Fruit fly (Drosophila melanogaster) whole organism, embryonic: Measurements from ENCODE around the gene CG10651.

ENCODE experiments used
- ATbp ChIP-seq: fragments of 200-800 bp; sonication (Bioruptor generic); optimal IDR thresholded peaks from 2 replicates; lab custom pipeline; 2017; ENCODE audit warnings: missing biosample characterization, mild to moderate bottlenecking, missing genetic modification characterization, missing genetic modification reagents
- CG10274 ChIP-seq: fragments of 200-800 bp; sonication (Bioruptor generic); optimal IDR thresholded peaks from 3 replicates; lab custom pipeline; 2017; ENCODE audit warnings: missing biosample characterization, mild to moderate bottlenecking, missing genetic modification characterization
- CG10366 ChIP-seq: fragments of 200-800 bp; sonication (Bioruptor generic); IDR thresholded peaks from 2 replicates; pipeline ENCODE4 v1.3.6; 2022; ENCODE audit warnings: missing biosample characterization, missing genetic modification characterization
- CG10654 ChIP-seq: fragments of 200-800 bp; sonication (Bioruptor generic); optimal IDR thresholded peaks from 2 replicates; lab custom pipeline; 2016; ENCODE audit warnings: missing biosample characterization, missing genetic modification characterization
- CG11560 ChIP-seq: fragments of 200-800 bp; sonication (Bioruptor generic); IDR thresholded peaks from 3 replicates; pipeline ENCODE4 v1.3.6; 2022; ENCODE audit warnings: missing biosample characterization, missing genetic modification characterization
- CG12236 ChIP-seq: fragments of 200-800 bp; sonication (Bioruptor generic); optimal IDR thresholded peaks from 2 replicates; lab custom pipeline; 2016; ENCODE audit warnings: missing biosample characterization, missing genetic modification characterization
- CG15514 ChIP-seq: fragments of 200-800 bp; sonication (Bioruptor generic); optimal IDR thresholded peaks from 3 replicates; lab custom pipeline; 2017; ENCODE audit warnings: missing biosample characterization, missing genetic modification characterization, mild to moderate bottlenecking, moderate library complexity, missing genetic modification reagents
- CG15696 ChIP-seq: fragments of 200-800 bp; sonication (Bioruptor generic); optimal IDR thresholded peaks from 2 replicates; lab custom pipeline; 2019; ENCODE audit warnings: missing biosample characterization, mild to moderate bottlenecking, missing genetic modification characterization, moderate library complexity
- CG16813 ChIP-seq: fragments of 200-800 bp; sonication (Bioruptor generic); IDR thresholded peaks from 3 replicates; pipeline ENCODE4 v1.3.6; 2022; ENCODE audit warnings: missing biosample characterization, missing genetic modification characterization; ENCODE audit not compliant: partially characterized antibody
- CG18011 ChIP-seq: fragments of 200-800 bp; sonication (Bioruptor generic); optimal IDR thresholded peaks from 2 replicates; lab custom pipeline; 2017; ENCODE audit warnings: missing biosample characterization, missing genetic modification characterization, mild to moderate bottlenecking, moderate library complexity, missing genotype
- CG2120 ChIP-seq: fragments of 200-800 bp; sonication (Bioruptor generic); optimal IDR thresholded peaks from 3 replicates; lab custom pipeline; 2016; ENCODE audit warnings: missing biosample characterization, missing genetic modification characterization
- CG2199 ChIP-seq: fragments of 200-800 bp; sonication (Bioruptor generic); IDR thresholded peaks from 3 replicates; pipeline ENCODE4 v1.3.6; 2022; ENCODE audit warnings: missing biosample characterization, missing genetic modification characterization
- CG2889 ChIP-seq: fragments of 200-800 bp; sonication (Bioruptor generic); IDR thresholded peaks from 3 replicates; pipeline ENCODE4 v1.3.6; 2022; ENCODE audit warnings: missing biosample characterization, missing genetic modification characterization
- CG31441 ChIP-seq: fragments of 200-800 bp; sonication (Bioruptor generic); IDR thresholded peaks from 2 replicates; pipeline ENCODE4 v1.3.6; 2022; ENCODE audit warnings: missing biosample characterization, missing genetic modification characterization
- CG33557 ChIP-seq: fragments of 200-800 bp; sonication (Bioruptor generic); optimal IDR thresholded peaks from 2 replicates; lab custom pipeline; 2019; ENCODE audit warnings: missing biosample characterization, mild to moderate bottlenecking, missing genetic modification characterization, moderate library complexity
- CG4282 ChIP-seq: fragments of 200-800 bp; sonication (Bioruptor generic); optimal IDR thresholded peaks from 2 replicates; lab custom pipeline; 2016; ENCODE audit warnings: missing biosample characterization, missing genetic modification characterization
- CG6854 ChIP-seq: fragments of 200-800 bp; sonication (Bioruptor generic); optimal IDR thresholded peaks from 3 replicates; lab custom pipeline; 2017; ENCODE audit warnings: missing biosample characterization, mild to moderate bottlenecking, missing genetic modification characterization
- CG7987 ChIP-seq: fragments of 200-800 bp; sonication (Bioruptor generic); optimal IDR thresholded peaks from 2 replicates; lab custom pipeline; 2018; ENCODE audit warnings: missing biosample characterization, mild to moderate bottlenecking, missing genetic modification characterization, moderate library complexity
- CG8281 ChIP-seq: fragments of 200-800 bp; sonication (Bioruptor generic); optimal IDR thresholded peaks from 2 replicates; lab custom pipeline; 2018; ENCODE audit warnings: missing biosample characterization, mild to moderate bottlenecking, missing genetic modification characterization, moderate library complexity
- CG9876 ChIP-seq: fragments of 200-800 bp; sonication (Bioruptor generic); optimal IDR thresholded peaks from 2 replicates; lab custom pipeline; 2016; ENCODE audit warnings: missing biosample characterization, missing genetic modification characterization
- CG9932 ChIP-seq: fragments of 200-800 bp; sonication (Bioruptor generic); IDR thresholded peaks from 2 replicates; pipeline ENCODE4 v1.3.6; 2022; ENCODE audit warnings: missing biosample characterization, missing genetic modification characterization
- CkIIα-i1 ChIP-seq: fragments of 200-800 bp; sonication (Bioruptor generic); IDR thresholded peaks from 2 replicates; pipeline ENCODE4 v1.3.6; 2022; ENCODE audit warnings: missing biosample characterization, missing genetic modification characterization
- CrebB ChIP-seq: fragments of 200-800 bp; sonication (Bioruptor generic); optimal IDR thresholded peaks from 3 replicates; lab custom pipeline; 2018; ENCODE audit warnings: missing biosample characterization, mild to moderate bottlenecking, missing genetic modification characterization
- E2f2 ChIP-seq: fragments of 200-800 bp; sonication (Bioruptor generic); IDR thresholded peaks from 2 replicates; pipeline ENCODE4 v1.3.6; 2022; ENCODE audit warnings: missing biosample characterization, missing genetic modification characterization
- ERR ChIP-seq: fragments of 200-800 bp; sonication (Bioruptor generic); optimal IDR thresholded peaks from 2 replicates; lab custom pipeline; 2016; ENCODE audit warnings: missing biosample characterization, missing genetic modification characterization
- HLH3B ChIP-seq: fragments of 200-800 bp; sonication (Bioruptor generic); IDR thresholded peaks from 2 replicates; pipeline ENCODE4 v1.3.6; 2022; ENCODE audit warnings: missing biosample characterization, missing genetic modification characterization
- Hr51 ChIP-seq, 2 experiments: fragments of 200-800 bp; sonication (Bioruptor generic); optimal IDR thresholded peaks; 2 replicates in 1 of 2; 3 replicates in 1 of 2; lab custom pipeline; 2016 to 2018; ENCODE audit warnings: missing biosample characterization in 2 of 2, missing genetic modification characterization in 2 of 2, mild to moderate bottlenecking in 1 of 2, moderate library complexity in 1 of 2
- Med ChIP-seq: fragments of 200-800 bp; sonication (Bioruptor generic); peaks from one replicate; lab custom pipeline; 2016; ENCODE audit warnings: missing biosample characterization, missing genetic modification characterization, mild to moderate bottlenecking, inconsistent platforms, moderate library complexity
- Meics ChIP-seq: fragments of 200-800 bp; sonication (Bioruptor generic); optimal IDR thresholded peaks from 2 replicates; lab custom pipeline; 2017; ENCODE audit warnings: missing biosample characterization, mild to moderate bottlenecking, missing genetic modification characterization
- NFAT ChIP-seq: fragments of 200-800 bp; sonication (Bioruptor generic); IDR thresholded peaks from 2 replicates; pipeline ENCODE4 v1.3.6; 2022; ENCODE audit warnings: missing biosample characterization, missing genetic modification characterization
- Ravus ChIP-seq: fragments of 200-800 bp; sonication (Bioruptor generic); IDR thresholded peaks from 2 replicates; pipeline ENCODE4 v1.3.6; 2022; ENCODE audit warnings: missing biosample characterization, missing genetic modification characterization
- Ssrp ChIP-seq: fragments of 200-800 bp; sonication (Bioruptor generic); optimal IDR thresholded peaks from 2 replicates; lab custom pipeline; 2018; ENCODE audit warnings: missing biosample characterization, mild to moderate bottlenecking, missing genetic modification characterization, moderate library complexity
- Vsx1 ChIP-seq: fragments of 200-800 bp; sonication (Bioruptor generic); optimal IDR thresholded peaks from 2 replicates; lab custom pipeline; 2017; ENCODE audit warnings: missing biosample characterization, mild to moderate bottlenecking, missing genetic modification characterization, missing genetic modification reagents
- bigmax ChIP-seq: fragments of 200-800 bp; sonication (Bioruptor generic); optimal IDR thresholded peaks from 2 replicates; lab custom pipeline; 2018; ENCODE audit warnings: missing biosample characterization, mild to moderate bottlenecking, missing genetic modification characterization
- chinmo ChIP-seq: fragments of 200-800 bp; sonication (Bioruptor generic); IDR thresholded peaks from 4 replicates; pipeline ENCODE4 v1.3.6; 2022; ENCODE audit warnings: missing biosample characterization, missing genetic modification characterization; ENCODE audit not compliant: partially characterized antibody
- corto ChIP-seq: fragments of 200-800 bp; sonication (Bioruptor generic); optimal IDR thresholded peaks from 2 replicates; lab custom pipeline; 2016; ENCODE audit warnings: missing biosample characterization, mild to moderate bottlenecking, missing genetic modification characterization, moderate library complexity
- dimm ChIP-seq: fragments of 200-800 bp; sonication (Bioruptor generic); IDR thresholded peaks from 2 replicates; pipeline ENCODE4 v1.3.6; 2022; ENCODE audit warnings: missing biosample characterization, missing genetic modification characterization
- gce ChIP-seq: fragments of 200-800 bp; sonication (Bioruptor generic); IDR thresholded peaks from 3 replicates; pipeline ENCODE4 v1.3.6; 2022; ENCODE audit warnings: missing biosample characterization, missing genetic modification characterization
- grau ChIP-seq: fragments of 200-800 bp; optimal IDR thresholded peaks from 3 replicates; lab custom pipeline; 2019; ENCODE audit warnings: missing biosample characterization, mild to moderate bottlenecking, missing genetic modification characterization, moderate library complexity
- hb ChIP-seq: fragments of 200-800 bp; sonication (Bioruptor generic); IDR thresholded peaks from 3 replicates; pipeline ENCODE4 v1.3.6; 2022; ENCODE audit warnings: missing biosample characterization, missing genetic modification characterization; ENCODE audit not compliant: partially characterized antibody
- hth ChIP-seq: fragments of >200 bp; optimal IDR thresholded peaks from 2 replicates; lab custom pipeline; 2017; ENCODE audit warnings: inconsistent platforms
- pita ChIP-seq: fragments of 200-800 bp; sonication (Bioruptor generic); optimal IDR thresholded peaks from 2 replicates; lab custom pipeline; 2017; ENCODE audit warnings: missing biosample characterization, mild to moderate bottlenecking, missing genetic modification characterization
- psq ChIP-seq: fragments of 200-800 bp; sonication (Bioruptor generic); optimal IDR thresholded peaks from 2 replicates; lab custom pipeline; 2017; ENCODE audit warnings: missing biosample characterization, missing genetic modification characterization
- repo ChIP-seq: fragments of 200-800 bp; sonication (Bioruptor generic); optimal IDR thresholded peaks from 2 replicates; lab custom pipeline; 2016; ENCODE audit warnings: missing biosample characterization, missing genetic modification characterization
- scrt ChIP-seq: fragments of 200-800 bp; sonication (Bioruptor generic); optimal IDR thresholded peaks from 2 replicates; lab custom pipeline; 2018; ENCODE audit warnings: missing biosample characterization, mild to moderate bottlenecking, missing genetic modification characterization, moderate library complexity
- sens-2 ChIP-seq: fragments of 200-800 bp; sonication (Bioruptor generic); IDR thresholded peaks from 2 replicates; pipeline ENCODE4 v1.3.6; 2022; ENCODE audit warnings: missing biosample characterization, missing genetic modification characterization
- sna ChIP-seq: fragments of 200-800 bp; sonication (Bioruptor generic); IDR thresholded peaks from 2 replicates; pipeline ENCODE4 v1.3.6; 2022; ENCODE audit warnings: missing biosample characterization, missing genetic modification characterization; ENCODE audit not compliant: partially characterized antibody
- tgo ChIP-seq: fragments of 200-800 bp; sonication (Bioruptor generic); IDR thresholded peaks from 3 replicates; pipeline ENCODE4 v1.3.6; 2022; ENCODE audit warnings: missing biosample characterization, missing genetic modification characterization
- trem ChIP-seq: fragments of 200-800 bp; optimal IDR thresholded peaks from 3 replicates; lab custom pipeline; 2019; ENCODE audit warnings: missing biosample characterization, mild to moderate bottlenecking, missing genetic modification characterization, moderate library complexity
- twi ChIP-seq: fragments of 200-800 bp; optimal IDR thresholded peaks from 2 replicates; lab custom pipeline; 2019; ENCODE audit warnings: missing biosample characterization, mild to moderate bottlenecking, missing genetic modification characterization, moderate library complexity

The CG10651 gene

DNA sequence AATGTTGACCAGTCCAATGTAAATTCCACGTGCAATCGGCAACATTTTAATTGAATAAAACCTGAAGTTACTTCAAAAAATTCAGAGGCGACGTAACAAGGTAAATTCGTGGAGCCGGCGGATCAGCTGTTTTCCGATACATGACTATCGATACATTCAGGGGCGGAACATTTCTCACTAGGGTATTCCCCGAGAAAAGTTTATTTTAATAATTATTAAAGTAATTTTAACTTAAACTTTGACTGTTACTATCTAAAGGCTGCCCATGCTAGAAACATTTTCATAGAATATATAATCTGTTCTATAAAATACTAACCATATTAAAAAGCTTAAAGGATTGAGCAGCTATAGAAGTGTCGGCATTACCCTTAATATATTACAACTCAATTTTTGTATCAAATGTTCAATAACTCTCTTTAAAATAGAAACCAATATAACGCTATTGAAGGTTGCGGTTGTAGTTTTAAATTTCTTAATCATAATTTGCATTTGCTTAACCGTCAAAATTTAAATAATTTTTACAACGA is 37.6 kb downstream of the CG10651 start, which contains the start of the genes mRpS18B and Kua (continued):
- peak; percentile 54 for TF ChIP-seq Meics (GFP tag; lab: Kevin White, UChicago)
- peak; percentile 46; the same call in 1 of the 3 replicates for TF ChIP-seq tgo (GFP tag; lab: Robert Waterston, UW)
- TF ChIP-seq twi (tag; lab: Kevin White, UChicago): no peak
- TF ChIP-seq NFAT: peak; percentile 52
- peak; percentile 54 for TF ChIP-seq trem (tag; lab: Kevin White, UChicago)
- TF ChIP-seq Ravus: no peak
- TF ChIP-seq psq (GFP tag; lab: Kevin White, UChicago): no peak
- TF ChIP-seq bigmax (GFP tag; lab: Kevin White, UChicago): no peak
- TF ChIP-seq grau (tag; lab: Kevin White, UChicago): peak; percentile 64
- no peak for TF ChIP-seq scrt (GFP tag; lab: Kevin White, UChicago)
- peak; percentile 64 for TF ChIP-seq CG31441 (GFP tag; lab: Robert Waterston, UW)
- TF ChIP-seq CG18011: no peak
- no peak for TF ChIP-seq CG2199 (GFP tag; lab: Robert Waterston, UW)
- TF ChIP-seq CG12236 (GFP tag; lab: Kevin White, UChicago): no peak
- 0 out of 2 replicates have a peak, but pooled peaks have one; percentile 31 for TF ChIP-seq sens-2
- TF ChIP-seq CG8281 (tag; lab: Kevin White, UChicago): no peak
- peak; percentile 67 for TF ChIP-seq CG2120 (GFP tag; lab: Kevin White, UChicago)
- no peak for TF ChIP-seq gce (GFP tag; lab: Robert Waterston, UW)
- no peak for TF ChIP-seq CG6854 (GFP tag; lab: Kevin White, UChicago)
- TF ChIP-seq CG10366 (GFP tag; lab: Robert Waterston, UW): peak; percentile 31; the same call in 1 of the 2 replicates
- no peak for TF ChIP-seq CG4282 (GFP tag; lab: Kevin White, UChicago)
- TF ChIP-seq E2f2: 0 out of 2 replicates have a peak, but pooled peaks have one; percentile 23
- peak; percentile 65 for TF ChIP-seq CG15696 (tag; lab: Kevin White, UChicago)
- no peak for TF ChIP-seq CkIIα-i1 (GFP tag; lab: Robert Waterston, UW)
- TF ChIP-seq hth (lab: Kevin White, UChicago): no peak
- no peak for TF ChIP-seq dimm (GFP tag; lab: Robert Waterston, UW)
- TF ChIP-seq repo: no peak
- TF ChIP-seq CG15514 (GFP tag; lab: Kevin White, UChicago): peak; percentile 63
- peak; percentile 85 for TF ChIP-seq Med (GFP tag; lab: Kevin White, UChicago)
- peak; percentile 52 for TF ChIP-seq Ssrp (tag; lab: Kevin White, UChicago)
- no peak for TF ChIP-seq hb
- TF ChIP-seq Vsx1: no peak
- TF ChIP-seq CG2889 (GFP tag; lab: Robert Waterston, UW): 0 out of 3 replicates have a peak, but pooled peaks have one; percentile 22
- no peak for TF ChIP-seq CG9876 (GFP tag; lab: Kevin White, UChicago)
- no peak for TF ChIP-seq CG10274 (GFP tag; lab: Kevin White, UChicago)
- TF ChIP-seq chinmo: no peak
- TF ChIP-seq CG16813 (GFP tag; lab: Robert Waterston, UW): peak; percentile 65
- TF ChIP-seq sna (GFP tag; lab: Robert Waterston, UW): 0 out of 2 replicates have a peak, but pooled peaks have one; percentile 23
- TF ChIP-seq HLH3B (GFP tag; lab: Robert Waterston, UW): peak; percentile 46; the same call in 1 of the 2 replicates
- TF ChIP-seq ATbp: no peak
- no peak for TF ChIP-seq CG7987
- TF ChIP-seq pita (GFP tag; lab: Kevin White, UChicago): no peak
- no peak for TF ChIP-seq CG11560 (tag; lab: Robert Waterston, UW)
- no peak for TF ChIP-seq CG10654
- TF ChIP-seq corto (GFP tag; lab: Kevin White, UChicago): no peak
- peak in 1 of 2 experiments; percentile 52 for TF ChIP-seq Hr51 (GFP tag; optimal IDR thresholded peaks at IDR 0.05; lab: Kevin White, UChicago)
- TF ChIP-seq CG33557 (GFP tag; lab: Kevin White, UChicago): no peak
- TF ChIP-seq CrebB (tag; lab: Kevin White, UChicago): no peak
- TF ChIP-seq ERR (GFP tag; lab: Kevin White, UChicago): no peak
- peak; percentile 78 for TF ChIP-seq CG9932 (GFP tag; lab: Robert Waterston, UW)
